Fruit fly (Drosophila melanogaster) whole organism, embryonic: ENCODE data around the gene Socs36E.

Experiments
- Aef1 ChIP-seq: fragments of 200-800 bp; sonication (Bioruptor generic); IDR thresholded peaks from 3 replicates; pipeline ENCODE4 v1.3.6; 2022; ENCODE audit warnings: missing biosample characterization, missing genetic modification characterization
- Atf3 ChIP-seq: fragments of 200-800 bp; sonication (Bioruptor generic); optimal IDR thresholded peaks from 3 replicates; lab custom pipeline; 2016; ENCODE audit warnings: missing biosample characterization, missing genetic modification characterization
- B-H1 ChIP-seq: fragments of 200-800 bp; sonication (Bioruptor generic); IDR thresholded peaks from 3 replicates; pipeline ENCODE4 v1.3.6; 2022; ENCODE audit warnings: missing biosample characterization, missing genetic modification characterization
- CG10147 ChIP-seq: fragments of 200-800 bp; sonication (Bioruptor generic); optimal IDR thresholded peaks from 2 replicates; lab custom pipeline; 2019; ENCODE audit warnings: missing biosample characterization, mild to moderate bottlenecking, missing genetic modification characterization, moderate library complexity
- CG12219 ChIP-seq: fragments of 200-800 bp; sonication (Bioruptor generic); optimal IDR thresholded peaks from 3 replicates; lab custom pipeline; 2018; ENCODE audit warnings: missing biosample characterization, mild to moderate bottlenecking, missing genetic modification characterization
- CG12236 ChIP-seq: fragments of 200-800 bp; sonication (Bioruptor generic); optimal IDR thresholded peaks from 2 replicates; lab custom pipeline; 2016; ENCODE audit warnings: missing biosample characterization, missing genetic modification characterization
- CG12299 ChIP-seq: fragments of 200-800 bp; sonication (Bioruptor generic); optimal IDR thresholded peaks from 2 replicates; lab custom pipeline; 2018; ENCODE audit warnings: missing biosample characterization, mild to moderate bottlenecking, missing genetic modification characterization
- CG12659 ChIP-seq: fragments of 200-800 bp; sonication (Bioruptor generic); optimal IDR thresholded peaks from 3 replicates; lab custom pipeline; 2017; ENCODE audit warnings: mild to moderate bottlenecking, missing biosample characterization, missing genetic modification reagents, missing genetic modification characterization
- CG13894 ChIP-seq: fragments of 200-800 bp; sonication (Bioruptor generic); optimal IDR thresholded peaks from 3 replicates; lab custom pipeline; 2018; ENCODE audit warnings: missing biosample characterization, mild to moderate bottlenecking, missing genetic modification characterization, moderate library complexity
- CG14710 ChIP-seq: fragments of 200-800 bp; sonication (Bioruptor generic); optimal IDR thresholded peaks from 3 replicates; lab custom pipeline; 2019; ENCODE audit warnings: missing biosample characterization, mild to moderate bottlenecking, missing genetic modification characterization, moderate library complexity
- CG15073 ChIP-seq: fragments of 200-800 bp; sonication (Bioruptor generic); optimal IDR thresholded peaks from 2 replicates; lab custom pipeline; 2016; ENCODE audit warnings: missing biosample characterization, missing genetic modification characterization
- CG15269 ChIP-seq: fragments of 200-800 bp; sonication (Bioruptor generic); optimal IDR thresholded peaks from 2 replicates; lab custom pipeline; 2018; ENCODE audit warnings: missing biosample characterization, mild to moderate bottlenecking, missing genetic modification characterization, moderate library complexity
- CG17328 ChIP-seq: fragments of 200-800 bp; sonication (Bioruptor generic); IDR thresholded peaks from 2 replicates; pipeline ENCODE4 v1.3.6; 2022; ENCODE audit warnings: missing biosample characterization, missing genetic modification characterization
- CG2129 ChIP-seq: fragments of 200-800 bp; sonication (Bioruptor generic); IDR thresholded peaks from 2 replicates; pipeline ENCODE4 v1.3.6; 2022; ENCODE audit warnings: missing biosample characterization, missing genetic modification characterization; ENCODE audit not compliant: partially characterized antibody
- CG2712 ChIP-seq: fragments of 200-800 bp; optimal IDR thresholded peaks from 3 replicates; lab custom pipeline; 2019; ENCODE audit warnings: missing biosample characterization, mild to moderate bottlenecking, missing genetic modification characterization, moderate library complexity
- CG2875 ChIP-seq: fragments of 200-800 bp; sonication (Bioruptor generic); optimal IDR thresholded peaks from 2 replicates; lab custom pipeline; 2017; ENCODE audit warnings: missing biosample characterization, mild to moderate bottlenecking, missing genetic modification characterization, missing genetic modification reagents
- CG5245 ChIP-seq: fragments of 200-800 bp; sonication (Bioruptor generic); optimal IDR thresholded peaks from 3 replicates; lab custom pipeline; 2016; ENCODE audit warnings: missing biosample characterization, missing genetic modification characterization
- CG6765 ChIP-seq: fragments of 200-800 bp; sonication (Bioruptor generic); optimal IDR thresholded peaks from 3 replicates; lab custom pipeline; 2017; ENCODE audit warnings: missing biosample characterization, mild to moderate bottlenecking, missing genetic modification characterization
- CG7271 ChIP-seq: fragments of 200-800 bp; sonication (Bioruptor generic); optimal IDR thresholded peaks from 2 replicates; lab custom pipeline; 2018; ENCODE audit warnings: missing biosample characterization, mild to moderate bottlenecking, missing genetic modification characterization, moderate library complexity
- CG8089 ChIP-seq: fragments of 200-800 bp; sonication (Bioruptor generic); optimal IDR thresholded peaks from 3 replicates; lab custom pipeline; 2016; ENCODE audit warnings: missing biosample characterization, missing genetic modification characterization
- Dll ChIP-seq: fragments of 200-800 bp; sonication (Bioruptor generic); IDR thresholded peaks from 4 replicates; pipeline ENCODE4 v1.3.6; 2022; ENCODE audit warnings: missing biosample characterization, missing genetic modification characterization; ENCODE audit not compliant: partially characterized antibody
- Fer1 ChIP-seq: fragments of 200-800 bp; sonication (Bioruptor generic); optimal IDR thresholded peaks from 2 replicates; lab custom pipeline; 2017; ENCODE audit warnings: missing biosample characterization, mild to moderate bottlenecking, missing genetic modification characterization
- HHEX ChIP-seq: fragments of 200-800 bp; sonication (Bioruptor generic); optimal IDR thresholded peaks from 3 replicates; lab custom pipeline; 2017; ENCODE audit warnings: missing biosample characterization, mild to moderate bottlenecking, missing genetic modification characterization, missing genetic modification reagents
- HLH3B ChIP-seq: fragments of 200-800 bp; sonication (Bioruptor generic); IDR thresholded peaks from 2 replicates; pipeline ENCODE4 v1.3.6; 2022; ENCODE audit warnings: missing biosample characterization, missing genetic modification characterization
- Myb ChIP-seq: fragments of 200-800 bp; sonication (Bioruptor generic); optimal IDR thresholded peaks from 2 replicates; lab custom pipeline; 2016; ENCODE audit warnings: missing biosample characterization, missing genetic modification characterization
- Ptx1 ChIP-seq: fragments of 200-800 bp; sonication (Bioruptor generic); IDR thresholded peaks from 2 replicates; pipeline ENCODE4 v1.3.6; 2022; ENCODE audit warnings: missing biosample characterization, missing genetic modification characterization
- Rfx ChIP-seq: fragments of 200-800 bp; sonication (Bioruptor generic); IDR thresholded peaks from 2 replicates; pipeline ENCODE4 v1.3.6; 2022; ENCODE audit warnings: missing biosample characterization, missing genetic modification characterization
- Rx ChIP-seq: fragments of 200-800 bp; sonication (Bioruptor generic); IDR thresholded peaks from 2 replicates; pipeline ENCODE4 v1.3.6; 2022; ENCODE audit warnings: missing biosample characterization, missing genetic modification characterization
- Tbp ChIP-seq: fragments of >200 bp; optimal IDR thresholded peaks from 2 replicates; lab custom pipeline; 2018; ENCODE audit warnings: missing biosample characterization, missing genetic modification characterization
- al ChIP-seq: fragments of 200-800 bp; sonication (Bioruptor generic); IDR thresholded peaks from 2 replicates; pipeline ENCODE4 v1.3.6; 2022; ENCODE audit warnings: missing biosample characterization, missing genetic modification characterization
- cg ChIP-seq: fragments of 200-800 bp; sonication (Bioruptor generic); optimal IDR thresholded peaks from 3 replicates; lab custom pipeline; 2019; ENCODE audit warnings: missing biosample characterization, mild to moderate bottlenecking, missing genetic modification characterization, moderate library complexity
- chm ChIP-seq: fragments of 200-800 bp; sonication (Bioruptor generic); IDR thresholded peaks from 2 replicates; pipeline ENCODE4 v1.3.6; 2022; ENCODE audit warnings: missing biosample characterization, missing genetic modification characterization
- emc ChIP-seq: fragments of 200-800 bp; sonication (Bioruptor generic); optimal IDR thresholded peaks from 2 replicates; lab custom pipeline; 2016; ENCODE audit warnings: missing biosample characterization, missing genetic modification characterization
- ftz-f1 ChIP-seq: fragments of 200-800 bp; sonication (Bioruptor generic); optimal IDR thresholded peaks from 2 replicates; lab custom pipeline; 2016; ENCODE audit warnings: missing biosample characterization, missing genetic modification characterization
- gcm ChIP-seq: fragments of 200-800 bp; sonication (Bioruptor generic); optimal IDR thresholded peaks from 2 replicates; lab custom pipeline; 2019; ENCODE audit warnings: missing biosample characterization, mild to moderate bottlenecking, missing genetic modification characterization, moderate library complexity
- grau ChIP-seq: fragments of 200-800 bp; optimal IDR thresholded peaks from 3 replicates; lab custom pipeline; 2019; ENCODE audit warnings: missing biosample characterization, mild to moderate bottlenecking, missing genetic modification characterization, moderate library complexity
- ham ChIP-seq: fragments of 200-800 bp; sonication (Bioruptor generic); IDR thresholded peaks from 2 replicates; pipeline ENCODE4 v1.3.6; 2022; ENCODE audit warnings: missing biosample characterization, missing genetic modification characterization
- hb ChIP-seq: fragments of 200-800 bp; sonication (Bioruptor generic); IDR thresholded peaks from 3 replicates; pipeline ENCODE4 v1.3.6; 2022; ENCODE audit warnings: missing biosample characterization, missing genetic modification characterization; ENCODE audit not compliant: partially characterized antibody
- her ChIP-seq: fragments of 200-800 bp; sonication (Bioruptor generic); optimal IDR thresholded peaks from 2 replicates; lab custom pipeline; 2016; ENCODE audit warnings: missing biosample characterization, missing genetic modification characterization
- lbe ChIP-seq: fragments of 200-800 bp; sonication (Bioruptor generic); optimal IDR thresholded peaks from 2 replicates; lab custom pipeline; 2016; ENCODE audit warnings: missing biosample characterization, mild to moderate bottlenecking, missing genetic modification characterization
- nom ChIP-seq: fragments of 200-800 bp; sonication (Bioruptor generic); optimal IDR thresholded peaks from 2 replicates; lab custom pipeline; 2017; ENCODE audit warnings: missing biosample characterization, missing genetic modification characterization, mild to moderate bottlenecking, moderate library complexity, missing genetic modification reagents
- odd ChIP-seq: fragments of 200-800 bp; sonication (Bioruptor generic); optimal IDR thresholded peaks from 2 replicates; lab custom pipeline; 2017; ENCODE audit warnings: missing biosample characterization, mild to moderate bottlenecking, missing genetic modification characterization
- org-1 ChIP-seq: fragments of 200-800 bp; sonication (Bioruptor generic); optimal IDR thresholded peaks from 2 replicates; lab custom pipeline; 2017; ENCODE audit warnings: missing biosample characterization, missing genetic modification characterization
- pho ChIP-seq: fragments of 200-800 bp; sonication (Bioruptor generic); optimal IDR thresholded peaks from 2 replicates; lab custom pipeline; 2016; ENCODE audit warnings: missing biosample characterization, missing genetic modification characterization
- slou ChIP-seq: fragments of 200-800 bp; sonication (Bioruptor generic); optimal IDR thresholded peaks from 3 replicates; lab custom pipeline; 2016; ENCODE audit warnings: missing biosample characterization, missing genetic modification characterization
- slp2 ChIP-seq: fragments of 200-800 bp; sonication (Bioruptor generic); optimal IDR thresholded peaks from 2 replicates; lab custom pipeline; 2016; ENCODE audit warnings: missing biosample characterization, missing genetic modification characterization
- sob ChIP-seq: fragments of 200-800 bp; sonication (Bioruptor generic); IDR thresholded peaks from 2 replicates; pipeline ENCODE4 v1.3.6; 2022; ENCODE audit warnings: missing biosample characterization, missing genetic modification characterization
- stwl ChIP-seq: fragments of 200-800 bp; sonication (Bioruptor generic); optimal IDR thresholded peaks from 3 replicates; lab custom pipeline; 2018; ENCODE audit warnings: missing biosample characterization, mild to moderate bottlenecking, missing genetic modification characterization, moderate library complexity
- unpg ChIP-seq: fragments of 200-800 bp; sonication (Bioruptor generic); optimal IDR thresholded peaks from 3 replicates; lab custom pipeline; 2018; ENCODE audit warnings: missing biosample characterization, mild to moderate bottlenecking, missing genetic modification characterization, moderate library complexity
- z ChIP-seq: fragments of 200-800 bp; sonication (Bioruptor generic); IDR thresholded peaks from 3 replicates; pipeline ENCODE4 v1.3.6; 2022; ENCODE audit warnings: missing biosample characterization, missing genetic modification characterization
- zen2 ChIP-seq: fragments of 200-800 bp; sonication (Bioruptor generic); IDR thresholded peaks from 3 replicates; pipeline ENCODE4 v1.3.6; 2022; ENCODE audit warnings: missing biosample characterization, missing genetic modification characterization; ENCODE audit not compliant: partially characterized antibody

The Socs36E gene

DNA sequence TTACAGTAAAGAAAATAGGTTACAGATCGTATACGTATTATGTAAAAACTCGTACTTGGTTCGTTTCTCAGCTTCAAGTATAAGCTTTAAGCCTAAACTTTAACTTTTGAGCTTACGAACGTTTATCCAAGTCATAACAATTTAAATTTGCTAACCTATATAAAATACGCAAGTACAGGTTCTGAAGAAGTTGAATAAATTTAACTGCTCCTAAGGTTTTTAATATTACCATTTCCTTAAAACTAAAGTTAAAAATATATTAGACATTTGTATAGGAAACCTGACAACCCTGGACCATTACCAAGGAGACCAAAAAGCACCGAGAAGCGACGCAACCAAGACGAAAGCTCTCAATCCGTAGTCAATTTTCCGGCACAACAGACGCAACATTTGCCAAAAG, 32.6 kb downstream of the Socs36E start, which contains the start of gene CG5758 (continued):
- TF ChIP-seq CG17328 (GFP tag; lab: Robert Waterston, UW) (no peak), Myb (GFP tag; lab: Kevin White, UChicago) (peak; percentile 25), grau (peak; percentile 26), odd (GFP tag; lab: Kevin White, UChicago) (no peak), Dll (no peak), Atf3 (GFP tag; lab: Kevin White, UChicago) (no peak), Fer1 (GFP tag; lab: Kevin White, UChicago) (peak; percentile 36), CG12659 (GFP tag; lab: Kevin White, UChicago) (peak; percentile 9), her (GFP tag; lab: Kevin White, UChicago) (no peak), al (GFP tag; lab: Robert Waterston, UW) (no peak), CG14710 (tag; lab: Kevin White, UChicago) (no peak), stwl (tag; lab: Kevin White, UChicago) (no peak), lbe (GFP tag; lab: Kevin White, UChicago) (peak; percentile 0), ftz-f1 (peak; percentile 42), hb (no peak), cg (GFP tag; lab: Kevin White, UChicago) (no peak), sob (peak; percentile 23; the same call in 1 of the 2 replicates), Tbp (GFP tag; lab: Kevin White, UChicago) (no peak), CG2712 (tag; lab: Kevin White, UChicago) (no peak), Ptx1 (no peak), CG12299 (peak; percentile 30), HHEX (GFP tag; lab: Kevin White, UChicago) (peak; percentile 21), org-1 (GFP tag; lab: Kevin White, UChicago) (no peak), CG15269 (tag; lab: Kevin White, UChicago) (peak; percentile 44), CG5245 (no peak), slou (GFP tag; lab: Kevin White, UChicago) (no peak), CG7271 (no peak), CG12236 (GFP tag; lab: Kevin White, UChicago) (no peak), CG2875 (GFP tag; lab: Kevin White, UChicago) (no peak), CG12219 (GFP tag; lab: Kevin White, UChicago) (no peak), CG6765 (GFP tag; lab: Kevin White, UChicago) (no peak), z (GFP tag; lab: Robert Waterston, UW) (no peak), CG15073 (GFP tag; lab: Kevin White, UChicago) (no peak), CG8089 (GFP tag; lab: Kevin White, UChicago) (no peak), chm (GFP tag; lab: Robert Waterston, UW) (no peak), slp2 (no peak), CG2129 (GFP tag; lab: Robert Waterston, UW) (no peak), gcm (GFP tag; lab: Kevin White, UChicago) (no peak), ham (GFP tag; lab: Robert Waterston, UW) (no peak), CG13894 (tag; lab: Kevin White, UChicago) (no peak), HLH3B (GFP tag; lab: Robert Waterston, UW) (no peak), pho (peak; percentile 22), CG10147 (GFP tag; lab: Kevin White, UChicago) (peak; percentile 49), Rfx (GFP tag; lab: Robert Waterston, UW) (peak; percentile 28; the same call in 1 of the 2 replicates), unpg (peak; percentile 38), B-H1 (GFP tag; lab: Robert Waterston, UW) (no peak; the same call in 2 of the 3 replicates), zen2 (no peak), emc (GFP tag; lab: Kevin White, UChicago) (no peak), Aef1 (no peak), nom (GFP tag; lab: Kevin White, UChicago) (no peak), Rx (GFP tag; lab: Robert Waterston, UW) (no peak)
